Fruit fly (Drosophila melanogaster): ENCODE results near the gene Ube3a.

Ube3a gene

DNA sequence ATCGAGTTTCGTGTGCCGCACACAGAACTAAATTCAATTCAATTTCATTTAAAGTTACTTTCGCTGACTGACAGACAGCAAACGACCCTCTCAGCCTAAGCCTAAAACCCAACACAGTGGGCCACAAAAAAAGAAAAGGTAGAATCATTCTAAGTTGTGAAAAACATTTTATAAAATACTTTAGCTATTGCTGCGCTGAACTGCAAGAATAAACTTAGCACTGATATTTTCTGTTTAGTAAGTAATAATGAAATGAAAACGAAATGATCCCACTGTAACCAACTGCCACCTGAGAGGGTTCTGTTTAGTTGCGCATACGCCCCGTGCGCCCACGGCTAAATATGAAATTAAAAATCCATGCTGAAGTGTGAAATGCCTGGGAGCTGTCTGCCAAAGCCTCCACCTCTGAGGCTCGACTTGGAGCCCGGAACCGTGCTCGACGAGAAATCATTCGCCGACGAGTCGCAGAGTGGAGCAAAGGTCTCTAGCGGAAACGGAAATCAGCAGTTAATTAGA, 37.3 kb downstream of the Ube3a start, which contains the start of gene CG14142:
CG14142 (plus strand) TSS at position 466 of the 516 bp plus-strand sequence.
- no peak for TF ChIP-seq CG8478 (optimal IDR thresholded peaks at IDR 0.05)
- no peak for TF ChIP-seq CTCF (optimal IDR thresholded peaks at IDR 0.05)

DNA sequence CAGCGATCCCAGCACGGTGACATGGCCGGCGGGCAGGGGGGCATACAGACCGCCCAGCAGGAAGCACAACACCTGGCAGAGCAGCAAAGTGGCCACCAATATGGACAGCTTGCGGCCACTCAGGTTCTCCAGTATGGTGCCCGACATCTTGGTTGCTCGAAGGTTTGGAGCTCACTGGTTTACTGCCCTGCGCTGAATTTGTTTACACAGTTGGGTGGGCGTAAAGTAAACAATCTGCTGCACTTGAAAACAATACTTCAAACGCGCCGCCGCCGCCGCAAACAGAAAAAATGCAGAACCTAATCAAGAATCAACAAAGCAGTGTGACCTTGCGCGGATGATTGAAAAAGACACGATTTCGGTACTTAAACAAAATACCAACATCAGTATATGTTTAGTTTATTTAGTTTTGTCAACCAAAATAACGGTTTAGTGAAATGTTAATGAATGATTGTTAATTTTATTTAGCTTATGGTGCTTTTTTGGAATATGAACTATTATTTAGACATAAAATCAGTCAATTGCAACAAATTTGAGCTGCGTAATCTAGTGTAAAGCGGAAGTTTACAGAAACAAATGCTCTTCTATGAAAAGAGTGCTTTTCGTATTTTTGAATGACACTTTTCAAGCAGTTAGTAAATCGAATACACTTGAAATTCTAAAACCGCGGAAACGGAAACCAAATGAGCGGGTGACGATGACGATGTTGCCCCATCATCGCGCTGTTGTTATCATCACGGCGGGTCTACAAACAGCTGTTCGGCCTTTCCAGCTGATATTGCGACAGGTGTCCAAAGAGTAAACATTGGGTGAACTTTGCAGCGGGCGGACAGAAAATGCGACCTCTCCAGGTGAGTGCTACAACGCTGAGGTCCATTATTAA, 40.8 kb downstream of the Ube3a start, which contains the start of the genes wls and Adck5:
wls (minus strand) TSS at position 327 of the 883 bp plus-strand sequence.
Adck5 (plus strand) TSS at position 519 of the 883 bp plus-strand sequence.
- TF ChIP-seq CTCF (optimal IDR thresholded peaks at IDR 0.05), result no peak

DNA sequence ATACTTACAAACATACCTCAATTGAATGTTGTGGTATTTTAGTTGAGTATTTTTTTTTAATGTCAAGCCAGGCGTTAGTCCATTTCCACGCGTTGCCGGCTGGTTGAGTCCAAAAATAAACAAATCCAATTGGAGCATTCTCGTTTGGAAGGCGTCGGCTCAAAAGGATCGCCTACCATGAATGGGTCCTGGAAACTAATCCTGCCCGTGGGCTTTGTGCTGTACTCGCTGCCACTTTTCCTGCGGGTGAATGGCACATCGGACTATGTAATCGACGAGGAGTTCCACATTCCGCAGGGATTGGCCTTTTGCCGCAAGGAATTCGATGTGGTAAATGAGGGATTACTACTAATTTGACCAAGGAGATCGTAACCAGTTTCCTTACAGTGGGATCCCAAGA, 45.5 kb downstream of the Ube3a start, which contains the start of gene Alg10:
Alg10 (plus strand) TSS at position 73 of the 400 bp plus-strand sequence.
- TF ChIP-seq CG8478 (optimal IDR thresholded peaks at IDR 0.05) (no peak), CTCF (optimal IDR thresholded peaks at IDR 0.05) (no peak)

Data from S2 (cell line).